Fruit fly (Drosophila melanogaster) whole organism, prepupa: ENCODE results near the gene TTLL3A.

Experiments used
- Blimp-1 ChIP-seq: fragments of 200-800 bp; sonication (Bioruptor generic); optimal IDR thresholded peaks from 3 replicates; lab custom pipeline; 2017; ENCODE audit warnings: missing biosample characterization, missing genetic modification characterization, mild to moderate bottlenecking, moderate library complexity, missing genetic modification reagents
- CG15336 ChIP-seq: fragments of 200-800 bp; sonication (Bioruptor generic); IDR thresholded peaks from 2 replicates; pipeline ENCODE4 v1.3.6; 2022; ENCODE audit warnings: missing biosample characterization, missing genetic modification characterization
- OdsH ChIP-seq: fragments of 200-800 bp; sonication (Bioruptor generic); optimal IDR thresholded peaks from 3 replicates; lab custom pipeline; 2016; ENCODE audit warnings: missing biosample characterization, missing genetic modification characterization
- spab ChIP-seq: fragments of 200-800 bp; sonication (Bioruptor generic); optimal IDR thresholded peaks from 2 replicates; lab custom pipeline; 2017; ENCODE audit warnings: missing biosample characterization, mild to moderate bottlenecking, missing genetic modification characterization, missing genetic modification reagents

DNA sequence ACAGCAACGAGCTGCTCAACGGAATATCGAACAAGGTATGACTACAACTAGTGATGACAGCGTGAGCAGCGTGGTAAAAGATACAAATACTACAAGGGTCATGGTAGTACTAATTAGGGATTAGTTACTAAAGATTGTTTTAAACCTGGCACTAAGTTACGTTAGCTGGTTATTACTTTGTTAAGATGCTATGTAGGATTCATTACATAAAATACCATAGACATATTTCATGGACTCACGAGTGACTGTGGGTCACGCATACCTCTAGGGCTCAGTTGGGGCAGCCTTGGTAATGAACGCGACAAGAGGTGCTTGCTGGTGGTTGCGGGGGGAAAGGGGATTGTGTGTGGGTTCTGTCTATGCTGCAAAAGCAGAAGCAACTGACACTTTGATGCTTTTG is 34.9 kb upstream of the TTLL3A start:
- TF ChIP-seq OdsH (GFP tag; lab: Kevin White, UChicago) (no peak), Blimp-1 (no peak), spab (GFP tag; lab: Kevin White, UChicago) (no peak), CG15336 (GFP tag; lab: Robert Waterston, UW) (no peak)
